Fruit fly (Drosophila melanogaster): ENCODE data around the gene cDIP.

Gene cDIP

dm6 chr3R:21156572-21157480, 4.1 kb downstream of the cDIP start (continued):
- TF ChIP-seq tll (GFP tag; optimal IDR thresholded peaks at IDR 0.05) (no peak), CG14667 (GFP tag; IDR thresholded peaks at IDR 0.05) (no peak), exex (tag; optimal IDR thresholded peaks at IDR 0.05) (peak; percentile 84), phol (tag; optimal IDR thresholded peaks at IDR 0.05) (peak; percentile 49), cwo (GFP tag; optimal IDR thresholded peaks at IDR 0.05) (no peak), Usf (GFP tag; optimal IDR thresholded peaks at IDR 0.05) (no peak), br (optimal IDR thresholded peaks at IDR 0.05) (no peak), org-1 (GFP tag; optimal IDR thresholded peaks at IDR 0.05) (no peak), zfh2 (GFP tag; optimal IDR thresholded peaks at IDR 0.05) (no peak), cg (GFP tag; optimal IDR thresholded peaks at IDR 0.05) (peak; percentile 79), D19A (tag; optimal IDR thresholded peaks at IDR 0.05) (no peak), wor (GFP tag; IDR thresholded peaks at IDR 0.05) (no peak), Atf3 (GFP tag; optimal IDR thresholded peaks at IDR 0.05) (no peak), gem (tag; optimal IDR thresholded peaks at IDR 0.05) (no peak), Sox100B (GFP tag; optimal IDR thresholded peaks at IDR 0.05) (no peak), CG42726 (GFP tag; IDR thresholded peaks at IDR 0.05; ENCODE audit: partially characterized antibody) (no peak), CG2129 (GFP tag; IDR thresholded peaks at IDR 0.05; ENCODE audit: partially characterized antibody) (no peak), klu (GFP tag; IDR thresholded peaks at IDR 0.05) (no peak), kah (GFP tag; optimal IDR thresholded peaks at IDR 0.05) (no peak), CG7372 (GFP tag; IDR thresholded peaks at IDR 0.05) (no peak), az2 (GFP tag; optimal IDR thresholded peaks at IDR 0.05) (no peak), da (GFP tag; optimal IDR thresholded peaks at IDR 0.05) (no peak), luna (GFP tag; optimal IDR thresholded peaks at IDR 0.05) (no peak), CG14050 (GFP tag; IDR thresholded peaks at IDR 0.05) (no peak; the same call in 2 of the 3 replicates), CG31441 (GFP tag; IDR thresholded peaks at IDR 0.05) (no peak), aop (GFP tag; IDR thresholded peaks at IDR 0.05) (no peak), ato (GFP tag; IDR thresholded peaks at IDR 0.05; ENCODE audit: partially characterized antibody) (no peak), Scr (GFP tag; IDR thresholded peaks at IDR 0.05; ENCODE audit: partially characterized antibody) (no peak), zfh1 (GFP tag; IDR thresholded peaks at IDR 0.05) (no peak), CG32532 (GFP tag; IDR thresholded peaks at IDR 0.05) (no peak), sug (tag; optimal IDR thresholded peaks at IDR 0.05) (peak; percentile 29), CrebB (tag; optimal IDR thresholded peaks at IDR 0.05) (no peak), pum (GFP tag; optimal IDR thresholded peaks at IDR 0.05) (no peak), sqz (GFP tag; optimal IDR thresholded peaks at IDR 0.05) (peak; percentile 37), CG4820 (GFP tag; optimal IDR thresholded peaks at IDR 0.05) (no peak), sc (optimal IDR thresholded peaks at IDR 0.05) (no peak), sc (GFP tag; optimal IDR thresholded peaks at IDR 0.05) (no peak), repo (GFP tag; optimal IDR thresholded peaks at IDR 0.05) (no peak), CG9817 (tag; optimal IDR thresholded peaks at IDR 0.05) (no peak), CG15696 (tag; optimal IDR thresholded peaks at IDR 0.05) (no peak), CG6813 (GFP tag; optimal IDR thresholded peaks at IDR 0.05) (no peak), H15 (GFP tag; IDR thresholded peaks at IDR 0.05) (no peak), Trl (optimal IDR thresholded peaks at IDR 0.05) (no peak), Trl (GFP tag; optimal IDR thresholded peaks at IDR 0.05) (no peak), bcd (GFP tag; optimal IDR thresholded peaks at IDR 0.05) (no peak), wek (GFP tag; optimal IDR thresholded peaks at IDR 0.05) (no peak), CG18476 (GFP tag; optimal IDR thresholded peaks at IDR 0.05) (no peak), crol (GFP tag; IDR thresholded peaks at IDR 0.05) (no peak), insv (GFP tag; optimal IDR thresholded peaks at IDR 0.05) (peak in 1 of 2 experiments; percentile 82), CG17361 (GFP tag; IDR thresholded peaks at IDR 0.05) (no peak)

Measured in whole organism, embryonic.